Worm (Caenorhabditis elegans): ENCODE data around the gene dlc-5.

Gene dlc-5

ce11 chrIV:6433424-6433823, 4.6 kb upstream of the dlc-5 start:
- TF ChIP-seq pha-4 (tag; optimal IDR thresholded peaks at IDR 0.05) (peak; percentile 36), unc-62 (GFP tag; optimal IDR thresholded peaks at IDR 0.05) (no peak), pqm-1 (tag; optimal IDR thresholded peaks at IDR 0.05) (peak; percentile 85), ZK546.5 (tag; optimal IDR thresholded peaks at IDR 0.05) (no peak), elt-2 (tag; optimal IDR thresholded peaks at IDR 0.05) (peak; percentile 79), fkh-2 (tag; optimal IDR thresholded peaks at IDR 0.05) (no peak)

DNA sequence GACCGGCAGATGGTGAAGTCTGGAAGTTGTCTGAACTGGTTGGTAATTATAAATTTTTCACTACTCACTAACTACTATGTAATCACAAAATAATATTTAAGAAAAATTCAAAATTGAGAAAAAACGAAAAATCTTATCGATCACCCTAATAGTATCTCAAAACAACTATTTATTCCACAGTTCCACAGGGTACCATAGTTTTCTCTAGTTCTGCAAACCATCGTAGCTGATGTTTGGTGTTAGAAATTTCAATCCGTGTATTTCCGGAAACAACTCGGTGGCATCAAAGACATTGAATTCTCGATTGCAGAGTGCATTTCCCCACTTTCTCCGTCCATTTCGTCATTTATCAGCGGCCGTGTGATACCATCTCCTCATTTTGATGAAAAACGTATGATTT, 3.6 kb downstream of the dlc-5 start, which contains the start of gene Y73B6BL.31:
Gene Y73B6BL.31, plus strand, starts transcription at position 301 of the 400 bp plus-strand sequence.
- no peak for TF ChIP-seq elt-3 (tag; optimal IDR thresholded peaks at IDR 0.05)
- TF ChIP-seq nhr-237 (tag; optimal IDR thresholded peaks at IDR 0.05): no peak
- TF ChIP-seq eor-1 (tag; optimal IDR thresholded peaks at IDR 0.05): no peak
- TF ChIP-seq unc-62 (GFP tag; optimal IDR thresholded peaks at IDR 0.05): no peak

DNA sequence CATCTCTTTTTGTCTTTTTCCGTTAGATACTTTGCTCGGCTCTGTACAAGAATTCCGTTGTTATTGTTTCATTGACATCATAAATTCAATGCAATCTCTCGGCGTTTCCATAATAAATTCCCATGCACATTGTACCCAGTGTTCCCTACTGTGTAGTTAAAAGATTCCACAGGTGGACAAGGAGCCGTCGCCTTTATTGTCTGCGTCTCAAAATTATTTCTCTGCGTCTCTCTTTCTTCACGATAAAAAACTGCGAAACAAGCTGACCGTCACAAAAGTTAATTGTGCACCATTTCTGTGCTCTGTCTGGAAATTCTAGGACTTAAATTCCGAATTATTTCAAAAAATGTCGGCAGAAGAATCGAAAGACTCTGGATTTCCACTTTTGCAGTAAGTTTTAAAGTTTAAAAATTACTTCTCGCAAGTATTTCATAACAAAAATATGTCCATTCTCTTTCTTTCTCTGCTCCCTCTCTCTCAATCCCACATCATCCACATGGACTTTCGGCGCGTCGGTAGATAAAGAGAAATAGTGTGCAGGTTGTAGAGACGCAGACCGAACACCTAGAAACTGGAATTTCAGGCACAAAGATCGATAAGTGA, 4.1 kb downstream of the dlc-5 start:
- TF ChIP-seq pha-4 (tag; optimal IDR thresholded peaks at IDR 0.05): peak; percentile 32
- TF ChIP-seq ama-1 (optimal IDR thresholded peaks at IDR 0.05): no peak
- TF ChIP-seq nhr-43 (tag; optimal IDR thresholded peaks at IDR 0.05; ENCODE audit: poor library complexity, severe bottlenecking): peak; percentile 46
- TF ChIP-seq egl-5 (tag; optimal IDR thresholded peaks at IDR 0.05): no peak
- no peak for TF ChIP-seq zag-1 (tag; optimal IDR thresholded peaks at IDR 0.05)
- peak; percentile 36 for TF ChIP-seq hmg-11 (tag; optimal IDR thresholded peaks at IDR 0.05)
- no peak for TF ChIP-seq nhr-23 (tag; optimal IDR thresholded peaks at IDR 0.05)
- TF ChIP-seq elt-3 (tag; optimal IDR thresholded peaks at IDR 0.05): no peak
- TF ChIP-seq pqm-1 (tag; optimal IDR thresholded peaks at IDR 0.05): peak; percentile 52
- no peak for TF ChIP-seq elt-1 (tag; optimal IDR thresholded peaks at IDR 0.05)
- no peak for TF ChIP-seq fos-1 (tag; optimal IDR thresholded peaks at IDR 0.05)
- no peak for TF ChIP-seq nhr-77 (tag; optimal IDR thresholded peaks at IDR 0.05)
- TF ChIP-seq nhr-11 (tag; optimal IDR thresholded peaks at IDR 0.05): no peak
- no peak for TF ChIP-seq daf-12 (tag; optimal IDR thresholded peaks at IDR 0.05)
- no peak for TF ChIP-seq lin-39 (tag; optimal IDR thresholded peaks at IDR 0.05)
- no peak for TF ChIP-seq skn-1 (tag; optimal IDR thresholded peaks at IDR 0.05)
- TF ChIP-seq ceh-82 (tag; optimal IDR thresholded peaks at IDR 0.05): no peak
- no peak for TF ChIP-seq ztf-4 (tag; optimal IDR thresholded peaks at IDR 0.05)
- TF ChIP-seq ZK546.5 (tag; optimal IDR thresholded peaks at IDR 0.05): no peak
- peak; percentile 18 for TF ChIP-seq nhr-25 (tag; optimal IDR thresholded peaks at IDR 0.05)
- no peak for TF ChIP-seq nhr-237 (tag; optimal IDR thresholded peaks at IDR 0.05)
- no peak for TF ChIP-seq R02D3.7 (tag; optimal IDR thresholded peaks at IDR 0.05)
- TF ChIP-seq aly-2 (tag; optimal IDR thresholded peaks at IDR 0.05): no peak
- no peak for TF ChIP-seq tbx-2 (tag; optimal IDR thresholded peaks at IDR 0.05)
- TF ChIP-seq sea-2 (GFP tag; optimal IDR thresholded peaks at IDR 0.05): no peak
- no peak for TF ChIP-seq snpc-4 (tag; optimal IDR thresholded peaks at IDR 0.05)
- no peak for TF ChIP-seq ceh-9 (tag; optimal IDR thresholded peaks at IDR 0.05)
- TF ChIP-seq ceh-28 (tag; optimal IDR thresholded peaks at IDR 0.05): peak; percentile 31
- no peak for TF ChIP-seq eor-1 (tag; optimal IDR thresholded peaks at IDR 0.05)
- TF ChIP-seq jun-1 (tag; optimal IDR thresholded peaks at IDR 0.05): no peak
- TF ChIP-seq fkh-2 (tag; optimal IDR thresholded peaks at IDR 0.05): no peak
- no peak for TF ChIP-seq nhr-67 (tag; optimal IDR thresholded peaks at IDR 0.05)
- TF ChIP-seq lin-15B (tag; optimal IDR thresholded peaks at IDR 0.05): peak; percentile 15
- peak; percentile 1 for TF ChIP-seq mdl-1 (tag; optimal IDR thresholded peaks at IDR 0.05)
- TF ChIP-seq nfya-1 (tag; optimal IDR thresholded peaks at IDR 0.05; ENCODE audit: insufficient read depth): peak; percentile 7
- no peak for TF ChIP-seq ceh-16 (tag; optimal IDR thresholded peaks at IDR 0.05)
- TF ChIP-seq unc-39 (tag; optimal IDR thresholded peaks at IDR 0.05): no peak
- TF ChIP-seq fkh-10 (GFP tag; optimal IDR thresholded peaks at IDR 0.05): no peak
- TF ChIP-seq nhr-28 (tag; optimal IDR thresholded peaks at IDR 0.05): no peak
- TF ChIP-seq mml-1 (tag; optimal IDR thresholded peaks at IDR 0.05): no peak
- TF ChIP-seq nhr-12 (tag; optimal IDR thresholded peaks at IDR 0.05): no peak
- peak; percentile 77 for TF ChIP-seq elt-2 (tag; optimal IDR thresholded peaks at IDR 0.05)
- no peak for TF ChIP-seq nhr-76 (tag; optimal IDR thresholded peaks at IDR 0.05)
- no peak for TF ChIP-seq unc-62 (GFP tag; optimal IDR thresholded peaks at IDR 0.05)
- TF ChIP-seq egl-27 (tag; optimal IDR thresholded peaks at IDR 0.05): no peak
- TF ChIP-seq lsy-12 (tag; optimal IDR thresholded peaks at IDR 0.05): no peak
- no peak for TF ChIP-seq ztf-11 (tag; optimal IDR thresholded peaks at IDR 0.05)
